Worm (Caenorhabditis elegans): ENCODE data around the gene C49F5.5.
A peak's percentile ranks its signal among the peaks of the same experiment; 100 is the strongest.

The C49F5.5 gene

ce11 chrX:11948184-11948894 lies 37.6 kb upstream of the C49F5.5 start, which contains the start of gene lsd-1:
lsd-1 (plus strand) TSS chrX:11948844.
- TF ChIP-seq pha-4 (tag; optimal IDR thresholded peaks at IDR 0.05) = no peak
- TF ChIP-seq attf-3 (GFP tag; conservative IDR thresholded peaks at IDR 0.05) = no peak
- peak; percentile 20 for TF ChIP-seq attf-5 (GFP tag; optimal IDR thresholded peaks at IDR 0.05)

ce11 chrX:11952129-11952528 lies 33.9 kb upstream of the C49F5.5 start:
- no peak for TF ChIP-seq Y95B8A.8 (GFP tag; IDR thresholded peaks at IDR 0.05)
- no peak for TF ChIP-seq ceh-79 (tag; optimal IDR thresholded peaks at IDR 0.05)
- no peak for TF ChIP-seq ztf-18 (tag; optimal IDR thresholded peaks at IDR 0.05)
- no peak for TF ChIP-seq Y56A3A.18 (GFP tag; IDR thresholded peaks at IDR 0.05)
- no peak for TF ChIP-seq xnd-1 (tag; optimal IDR thresholded peaks at IDR 0.05)
- no peak for TF ChIP-seq attf-5 (GFP tag; optimal IDR thresholded peaks at IDR 0.05)
- no peak for TF ChIP-seq F39B2.1 (GFP tag; IDR thresholded peaks at IDR 0.05)
- TF ChIP-seq sea-2 (GFP tag; IDR thresholded peaks at IDR 0.05) = no peak

- TF ChIP-seq ceh-100 (GFP tag; IDR thresholded peaks at IDR 0.05) = no peak
- TF ChIP-seq madf-10 (tag; optimal IDR thresholded peaks at IDR 0.05) = no peak
- no peak for TF ChIP-seq nhr-179 (tag; optimal IDR thresholded peaks at IDR 0.05)
- TF ChIP-seq snpc-4 (GFP tag; optimal IDR thresholded peaks at IDR 0.05) = no peak
- TF ChIP-seq snpc-4 (tag; optimal IDR thresholded peaks at IDR 0.05) = no peak
- TF ChIP-seq sea-2 (GFP tag; IDR thresholded peaks at IDR 0.05) = no peak
- TF ChIP-seq F23B12.7 (tag; optimal IDR thresholded peaks at IDR 0.05; ENCODE audit: insufficient read depth) = no peak
- TF ChIP-seq ZK185.1 (tag; optimal IDR thresholded peaks at IDR 0.05; ENCODE audit: poor library complexity, severe bottlenecking) = no peak
- no peak for TF ChIP-seq fkh-3 (tag; optimal IDR thresholded peaks at IDR 0.05)
- TF ChIP-seq let-607 (tag; optimal IDR thresholded peaks at IDR 0.05) = no peak
- no peak for TF ChIP-seq nfyb-1 (GFP tag; IDR thresholded peaks at IDR 0.05)
- TF ChIP-seq lin-54 (GFP tag; optimal IDR thresholded peaks at IDR 0.05) = no peak
- TF ChIP-seq unc-130 (GFP tag; optimal IDR thresholded peaks at IDR 0.05) = no peak
- no peak for TF ChIP-seq zim-3 (tag; optimal IDR thresholded peaks at IDR 0.05)
- no peak for TF ChIP-seq snpc-1.1 (tag; optimal IDR thresholded peaks at IDR 0.05; ENCODE audit: insufficient read depth)
- no peak for TF ChIP-seq egrh-3 (GFP tag; IDR thresholded peaks at IDR 0.05)
- no peak for TF ChIP-seq hrde-1 (tag; optimal IDR thresholded peaks at IDR 0.05; ENCODE audit: borderline replicate concordance)
Measured at ce11 chrX:11953229-11953628, 32.8 kb upstream of the C49F5.5 start, which contains the start of gene T08D10.4. T08D10.4 (minus strand) TSS chrX:11953329.

ce11 chrX:11955125-11955524 lies 30.9 kb upstream of the C49F5.5 start, which contains the start of gene T08D10.3:
T08D10.3 (plus strand) TSS chrX:11955425.
- peak; percentile 8 for TF ChIP-seq nhr-80 (tag; optimal IDR thresholded peaks at IDR 0.05)
- no peak for TF ChIP-seq xnd-1 (tag; optimal IDR thresholded peaks at IDR 0.05)
- TF ChIP-seq cebp-2 (GFP tag; IDR thresholded peaks at IDR 0.05) = no peak

ce11 chrX:11957246-11957645 lies 28.7 kb upstream of the C49F5.5 start, which contains the start of gene T08D10.5:
T08D10.5 (plus strand) TSS chrX:11957546.
- TF ChIP-seq F39B2.1 (GFP tag; IDR thresholded peaks at IDR 0.05) (no peak), nhr-90 (tag; optimal IDR thresholded peaks at IDR 0.05) (no peak), nhr-27 (tag; optimal IDR thresholded peaks at IDR 0.05) (no peak), tlf-1 (GFP tag; optimal IDR thresholded peaks at IDR 0.05) (no peak), mxl-1 (tag; optimal IDR thresholded peaks at IDR 0.05) (no peak), lir-1 (GFP tag; conservative IDR thresholded peaks at IDR 0.05) (no peak), pha-4 (tag; optimal IDR thresholded peaks at IDR 0.05) (no peak), attf-5 (GFP tag; optimal IDR thresholded peaks at IDR 0.05) (no peak), F52B5.7 (tag; optimal IDR thresholded peaks at IDR 0.05) (no peak), K11D2.4 (GFP tag; IDR thresholded peaks at IDR 0.05) (no peak), ZK185.1 (tag; optimal IDR thresholded peaks at IDR 0.05; ENCODE audit: poor library complexity, severe bottlenecking) (no peak)
